Worm (Caenorhabditis elegans) whole organism, L4 larva: ENCODE measurements around the gene srw-44.

Experiments used
- F26F4.8 ChIP-seq: fragments of 200-800 bp; sonication (Bioruptor generic); conservative IDR thresholded peaks from 2 replicates; pipeline ENCODE4 v1.3.6; 2022; ENCODE audit warnings: missing genetic modification characterization, missing compliant biosample characterization
- F37D6.2 ChIP-seq: sonication (generic microtip); optimal IDR thresholded peaks from 2 replicates; lab custom pipeline; 2016; ENCODE audit warnings: mild to moderate bottlenecking, missing genetic modification characterization, missing compliant biosample characterization
- F49E8.2 ChIP-seq: sonication (generic microtip); optimal IDR thresholded peaks from 2 replicates; lab custom pipeline; 2016; ENCODE audit warnings: missing compliant biosample characterization, mild to moderate bottlenecking, missing genetic modification characterization, borderline replicate concordance
- T20F7.1 ChIP-seq: fragments of 200-800 bp; sonication (Bioruptor generic); optimal IDR thresholded peaks from 2 replicates; lab custom pipeline; 2018; ENCODE audit warnings: mild to moderate bottlenecking, missing genetic modification characterization, missing compliant biosample characterization
- Y105C5A.15 ChIP-seq: fragments of 200-800 bp; sonication (Bioruptor generic); IDR thresholded peaks from 2 replicates; pipeline ENCODE4 v1.3.6; 2022; ENCODE audit warnings: missing genetic modification characterization, missing compliant biosample characterization
- Y48G9A.11 ChIP-seq: fragments of 200-800 bp; sonication (Bioruptor generic); IDR thresholded peaks from 2 replicates; pipeline ENCODE4 v1.3.6; 2022; ENCODE audit warnings: missing genetic modification reagents, missing genetic modification characterization, missing compliant biosample characterization
- aha-1 ChIP-seq: fragments of 150-350 bp; peaks from one replicate; lab custom pipeline; 2014; ENCODE audit warnings: missing biosample characterization, missing genetic modification characterization
- attf-4 ChIP-seq: sonication (generic microtip); optimal IDR thresholded peaks from 3 replicates; lab custom pipeline; 2017; ENCODE audit warnings: missing biosample characterization, missing genetic modification characterization
- ceh-44 ChIP-seq: fragments of 200-800 bp; sonication (Bioruptor generic); IDR thresholded peaks from 2 replicates; pipeline ENCODE4 v1.3.6; 2022; ENCODE audit warnings: missing genetic modification reagents, missing genetic modification characterization, missing compliant biosample characterization
- cey-2 ChIP-seq: sonication (generic microtip); optimal IDR thresholded peaks from 3 replicates; lab custom pipeline; 2017; ENCODE audit warnings: missing genetic modification characterization, mild to moderate bottlenecking, missing compliant biosample characterization, antibody characterized with exemption, borderline replicate concordance; ENCODE audit not compliant: insufficient read depth
- dmd-6 ChIP-seq: fragments of 200-800 bp; sonication (Bioruptor generic); IDR thresholded peaks from 2 replicates; pipeline ENCODE4 v1.3.6; 2022; ENCODE audit warnings: missing genetic modification reagents, missing genetic modification characterization, missing compliant biosample characterization
- dmd-9 ChIP-seq: fragments of 200-800 bp; sonication (Bioruptor generic); IDR thresholded peaks from 2 replicates; pipeline ENCODE4 v1.3.6; 2022; ENCODE audit warnings: missing genetic modification reagents, missing genetic modification characterization, missing compliant biosample characterization
- dpl-1 ChIP-seq: fragments of 150-350 bp; optimal IDR thresholded peaks from 2 replicates; lab custom pipeline; 2014; ENCODE audit warnings: missing biosample characterization, missing genetic modification reagents, missing genetic modification characterization
- duxl-1 ChIP-seq: sonication (generic microtip); optimal IDR thresholded peaks from 2 replicates; lab custom pipeline; 2016; ENCODE audit warnings: mild to moderate bottlenecking, missing genetic modification characterization, moderate library complexity, missing compliant biosample characterization; ENCODE audit not compliant: poor library complexity
- dve-1 ChIP-seq: sonication (generic microtip); optimal IDR thresholded peaks from 2 replicates; lab custom pipeline; 2017; ENCODE audit warnings: antibody characterized with exemption, mild to moderate bottlenecking, missing genetic modification characterization, missing compliant biosample characterization; ENCODE audit not compliant: insufficient read depth
- egl-43 ChIP-seq: fragments of 200-800 bp; sonication (Bioruptor generic); IDR thresholded peaks from 2 replicates; pipeline ENCODE4 v1.3.6; 2022; ENCODE audit warnings: missing genetic modification reagents, missing genetic modification characterization, missing compliant biosample characterization
- hlh-11 ChIP-seq: fragments of 200-800 bp; sonication (Bioruptor generic); optimal IDR thresholded peaks from 2 replicates; lab custom pipeline; 2018; ENCODE audit warnings: mild to moderate bottlenecking, missing genetic modification characterization, missing compliant biosample characterization
- hmg-1.1 ChIP-seq: fragments of 200-800 bp; sonication (Bioruptor generic); IDR thresholded peaks from 2 replicates; pipeline ENCODE4 v1.3.6; 2022; ENCODE audit warnings: missing genetic modification reagents, missing genetic modification characterization, missing compliant biosample characterization
- lin-13 ChIP-seq: fragments of 150-350 bp; optimal IDR thresholded peaks from 2 replicates; lab custom pipeline; 2014; ENCODE audit warnings: missing biosample characterization, missing genetic modification reagents, missing genetic modification characterization
- lin-15B ChIP-seq: fragments of 150-350 bp; sonication (generic microtip); optimal IDR thresholded peaks from 3 replicates; lab custom pipeline; 2014; ENCODE audit warnings: missing biosample characterization, missing genetic modification characterization
- lsy-2 ChIP-seq, 2 experiments: fragments of 150-350 bp in 1 of 2; sonication (generic microtip) in 1 of 2; optimal IDR thresholded peaks; 2 replicates each; lab custom pipeline; 2014 to 2017; ENCODE audit warnings: missing biosample characterization in 2 of 2, missing genetic modification characterization in 2 of 2
- mxl-2 ChIP-seq: fragments of 200-800 bp; sonication (Bioruptor generic); conservative IDR thresholded peaks from 2 replicates; pipeline ENCODE4 v1.3.6; 2022; ENCODE audit warnings: missing genetic modification reagents, missing genetic modification characterization, missing compliant biosample characterization
- nhr-10 ChIP-seq: fragments of 150-350 bp; optimal IDR thresholded peaks from 2 replicates; lab custom pipeline; 2014; ENCODE audit warnings: missing biosample characterization, missing genetic modification characterization
- nhr-102 ChIP-seq: sonication (generic microtip); optimal IDR thresholded peaks from 2 replicates; lab custom pipeline; 2016; ENCODE audit warnings: mild to moderate bottlenecking, missing genetic modification characterization, moderate library complexity, missing compliant biosample characterization
- nhr-11 ChIP-seq: fragments of 150-350 bp; optimal IDR thresholded peaks from 2 replicates; lab custom pipeline; 2014; ENCODE audit warnings: missing biosample characterization, missing genetic modification characterization
- nhr-237 ChIP-seq: sonication (generic microtip); optimal IDR thresholded peaks from 2 replicates; lab custom pipeline; 2017; ENCODE audit warnings: missing biosample characterization, missing genetic modification characterization
- nhr-48 ChIP-seq: sonication (generic microtip); optimal IDR thresholded peaks from 2 replicates; lab custom pipeline; 2016; ENCODE audit warnings: mild to moderate bottlenecking, missing genetic modification characterization, missing compliant biosample characterization
- nhr-77 ChIP-seq: fragments of 150-350 bp; optimal IDR thresholded peaks from 2 replicates; lab custom pipeline; 2014; ENCODE audit warnings: missing biosample characterization, missing genetic modification characterization
- pha-4 ChIP-seq, 2 experiments: fragments of 150-350 bp in 1 of 2; fragments of 200-800 bp in 1 of 2; sonication (Bioruptor generic) in 1 of 2; IDR thresholded peaks in 1 of 2; optimal IDR thresholded peaks in 1 of 2; 2 replicates each; pipeline versions ENCODE4 v1.3.6 to Lab custom; 2014 to 2022; ENCODE audit warnings: missing genetic modification characterization in 2 of 2, missing genetic modification reagents in 2 of 2, missing biosample characterization in 1 of 2, missing compliant biosample characterization in 1 of 2
- tra-1 ChIP-seq: fragments of 200-800 bp; sonication (Bioruptor generic); IDR thresholded peaks from 2 replicates; pipeline ENCODE4 v1.3.6; 2022; ENCODE audit warnings: missing genetic modification reagents, missing genetic modification characterization, missing compliant biosample characterization
- unc-39 ChIP-seq: sonication (generic microtip); optimal IDR thresholded peaks from 2 replicates; lab custom pipeline; 2017; ENCODE audit warnings: missing biosample characterization, missing genetic modification characterization
- unc-62 ChIP-seq, 3 experiments: fragments of 150-350 bp in 1 of 3; sonication (generic microtip); optimal IDR thresholded peaks in 2 of 3; peaks in 1 of 3; 1 replicate in 1 of 3; 2 replicates in 2 of 3; lab custom pipeline; 2014 to 2017; ENCODE audit warnings: missing biosample characterization in 3 of 3, missing genetic modification characterization in 3 of 3, missing genetic modification reagents in 3 of 3, missing genotype in 1 of 3
- vab-7 ChIP-seq: fragments of 200-800 bp; sonication (Bioruptor generic); IDR thresholded peaks from 2 replicates; pipeline ENCODE4 v1.3.6; 2022; ENCODE audit warnings: missing genetic modification reagents, missing genetic modification characterization, missing compliant biosample characterization
- zfp-2 ChIP-seq: sonication (generic microtip); optimal IDR thresholded peaks from 2 replicates; lab custom pipeline; 2016; ENCODE audit warnings: mild to moderate bottlenecking, missing genetic modification characterization, missing compliant biosample characterization

The srw-44 gene

DNA sequence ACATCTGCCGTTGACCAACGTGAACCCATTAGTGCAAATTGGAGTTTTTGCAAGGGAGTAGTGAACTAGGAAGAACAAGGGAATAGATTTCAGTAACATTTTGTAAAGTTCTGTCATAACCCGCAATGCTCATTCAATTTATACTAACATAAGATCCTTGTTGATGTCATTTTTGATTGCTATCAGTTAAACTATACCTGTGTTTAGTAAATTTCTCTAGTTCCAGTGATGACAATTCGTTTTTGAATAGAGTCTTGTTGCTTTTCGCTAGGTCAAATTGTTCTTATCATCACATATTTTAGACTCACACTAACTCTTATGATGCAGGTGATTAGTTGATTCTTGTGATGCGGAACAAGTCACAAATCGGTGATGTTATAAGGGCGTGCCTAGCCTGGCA lies 26.5 kb downstream of the srw-44 start, which contains the start of gene clec-9:
Gene clec-9, minus strand, starts transcription at position 101 of the 400 bp plus-strand sequence.
- TF ChIP-seq ceh-44 (GFP tag; lab: Robert Waterston, UW) (no peak), Y48G9A.11 (GFP tag; lab: Robert Waterston, UW) (no peak), hlh-11 (tag; lab: Kevin White, UChicago) (no peak), egl-43 (GFP tag; lab: Robert Waterston, UW) (no peak), attf-4 (tag; lab: Kevin White, UChicago) (no peak)

DNA sequence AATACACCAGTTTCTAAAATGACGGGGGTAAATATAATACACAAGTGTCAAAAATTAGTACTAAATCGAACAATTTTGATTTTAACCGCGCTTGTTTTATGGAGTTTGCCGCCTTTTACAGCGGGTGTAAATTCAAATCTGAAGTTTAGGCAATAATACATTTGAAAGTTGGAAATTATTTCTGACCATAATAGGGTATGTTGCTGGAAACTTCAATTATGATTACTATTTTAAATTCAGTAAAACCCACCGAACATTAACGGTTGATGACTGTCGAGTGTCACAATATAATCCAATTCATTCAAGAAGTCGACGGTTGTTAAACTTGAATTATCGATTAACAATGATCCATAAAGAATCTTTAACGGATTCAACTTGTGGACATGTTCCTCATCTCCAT lies 33.7 kb downstream of the srw-44 start:
- no peak for TF ChIP-seq cey-2
- no peak for TF ChIP-seq hlh-11 (tag; lab: Kevin White, UChicago)
- TF ChIP-seq F37D6.2 (tag; lab: Kevin White, UChicago) = no peak
- TF ChIP-seq nhr-11 (tag; lab: Kevin White, UChicago) = no peak
- TF ChIP-seq lin-13 (GFP tag; lab: Kevin White, UChicago) = no peak
- TF ChIP-seq unc-62 (GFP tag; optimal IDR thresholded peaks at IDR 0.05 in 1 of 2; lab: Kevin White, UChicago) = peak in 1 of 2 experiments; percentile 93
- no peak for TF ChIP-seq unc-62 (tag; optimal IDR thresholded peaks at IDR 0.05; lab: Kevin White, UChicago)
- TF ChIP-seq hmg-1.1 (GFP tag; lab: Robert Waterston, UW) = no peak
- TF ChIP-seq nhr-77 (tag; lab: Kevin White, UChicago) = no peak
- no peak for TF ChIP-seq attf-4 (tag; lab: Kevin White, UChicago)
- no peak for TF ChIP-seq vab-7 (GFP tag; lab: Robert Waterston, UW)
- TF ChIP-seq zfp-2 = no peak
- peak; percentile 22 for TF ChIP-seq aha-1 (tag; lab: Kevin White, UChicago)

DNA sequence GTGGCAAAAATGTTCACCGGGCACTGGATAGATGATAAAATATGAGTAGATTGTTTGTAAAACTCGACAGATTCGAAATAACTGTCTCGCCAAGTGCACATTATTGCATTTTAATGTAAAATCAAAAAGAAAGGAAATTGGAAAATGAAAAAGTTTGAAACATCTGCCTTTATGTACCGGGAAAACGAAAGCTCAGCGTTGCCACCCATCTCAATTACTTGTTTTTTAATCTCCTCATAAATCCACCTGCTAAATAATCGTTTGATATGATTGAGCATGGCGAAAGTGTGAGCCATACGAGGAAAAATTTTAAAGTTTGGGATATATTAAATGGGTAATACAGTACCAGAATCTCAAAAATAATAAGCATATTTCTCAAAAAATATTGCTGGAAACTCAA lies 36.5 kb downstream of the srw-44 start, which contains the start of gene srh-137:
Gene srh-137, minus strand, starts transcription at position 101 of the 400 bp plus-strand sequence.
- TF ChIP-seq F37D6.2 (tag; lab: Kevin White, UChicago) = no peak
- no peak for TF ChIP-seq mxl-2 (GFP tag; lab: Robert Waterston, UW)
- TF ChIP-seq duxl-1 (tag; lab: Kevin White, UChicago) = no peak
- no peak for TF ChIP-seq nhr-11 (tag; lab: Kevin White, UChicago)
- no peak for TF ChIP-seq Y105C5A.15 (GFP tag; lab: Robert Waterston, UW)
- no peak for TF ChIP-seq dmd-9 (GFP tag; lab: Robert Waterston, UW)
- TF ChIP-seq dpl-1 (GFP tag; lab: Kevin White, UChicago) = no peak
- no peak for TF ChIP-seq unc-39
- TF ChIP-seq nhr-10 (tag; lab: Kevin White, UChicago) = no peak
- TF ChIP-seq lsy-2 (tag; optimal IDR thresholded peaks at IDR 0.05; lab: Kevin White, UChicago) = no peak
- no peak for TF ChIP-seq nhr-237
- TF ChIP-seq dve-1 (tag; lab: Kevin White, UChicago) = no peak
- no peak for TF ChIP-seq tra-1 (GFP tag; lab: Robert Waterston, UW)
- TF ChIP-seq F49E8.2 = no peak

DNA sequence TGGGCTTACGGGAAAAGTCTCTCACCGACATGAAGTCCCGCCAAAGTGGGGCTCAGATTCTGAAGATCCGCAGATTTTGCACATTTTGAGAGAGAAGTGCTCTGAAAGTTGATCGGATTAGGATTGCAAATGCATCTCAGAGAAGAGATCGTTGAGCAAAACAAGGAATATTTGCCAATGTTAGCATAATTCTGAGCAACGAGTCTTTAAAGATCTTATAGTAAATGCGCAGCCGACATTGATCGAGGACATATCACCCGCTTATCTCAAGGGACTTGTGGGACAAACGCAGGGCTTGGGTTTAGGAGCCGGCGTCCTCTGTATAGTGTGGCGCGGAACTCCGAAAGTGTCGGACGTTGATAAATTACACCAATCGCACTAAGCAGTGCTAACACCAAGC lies 43.7 kb downstream of the srw-44 start, which contains the start of gene nhr-112:
Gene nhr-112, minus strand, starts transcription at position 101 of the 400 bp plus-strand sequence.
- TF ChIP-seq F26F4.8 (GFP tag; lab: Robert Waterston, UW) (no peak), dpl-1 (GFP tag; lab: Kevin White, UChicago) (no peak), lin-15B (no peak), unc-62 (GFP tag; optimal IDR thresholded peaks at IDR 0.05 in 1 of 2; lab: Kevin White, UChicago) (peak in 1 of 2 experiments; percentile 90), unc-62 (tag; optimal IDR thresholded peaks at IDR 0.05; lab: Kevin White, UChicago) (no peak), T20F7.1 (GFP tag; lab: Kevin White, UChicago) (no peak), F49E8.2 (no peak)

DNA sequence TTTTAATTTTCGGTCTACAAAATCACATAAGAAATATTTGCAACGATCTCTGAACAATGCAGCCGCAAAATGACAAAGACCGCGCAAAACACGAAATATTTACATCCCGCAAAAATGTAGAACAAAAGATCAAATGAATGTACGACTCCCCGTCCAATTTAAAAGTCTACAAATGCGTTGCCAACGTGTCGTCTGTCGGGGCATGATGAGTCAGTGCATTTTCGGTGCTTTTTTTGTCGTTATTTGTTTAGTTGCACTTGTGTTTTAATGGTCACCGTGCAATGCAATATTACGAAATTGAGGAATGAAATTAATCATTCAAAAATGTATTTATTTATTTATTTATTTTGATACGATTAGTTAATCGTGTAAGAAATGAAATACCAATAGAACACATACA lies 44.5 kb downstream of the srw-44 start:
- TF ChIP-seq pha-4 (GFP tag; IDR thresholded peaks at IDR 0.05; lab: Robert Waterston, UW) (no peak), pha-4 (tag; optimal IDR thresholded peaks at IDR 0.05; lab: Kevin White, UChicago) (peak; percentile 81), lin-15B (no peak), nhr-48 (peak; percentile 7), nhr-102 (tag; lab: Kevin White, UChicago) (no peak), dmd-6 (GFP tag; lab: Robert Waterston, UW) (peak; percentile 22; the same call in 1 of the 2 replicates)
